Worm (Caenorhabditis elegans) whole organism, dauer: ENCODE measurements around the gene srg-1.

Source experiments
- unc-62 ChIP-seq: sonication (generic microtip); optimal IDR thresholded peaks from 2 replicates; lab custom pipeline; 2017; ENCODE audit warnings: missing biosample characterization, missing genetic modification reagents, missing genetic modification characterization

Gene srg-1

ce11 chrIII:6230870-6231269 is 27.3 kb downstream of the srg-1 start, which contains the start of gene esyt-2:
esyt-2 (minus strand) TSS chrIII:6230970.
- TF ChIP-seq unc-62, result no peak

- TF ChIP-seq unc-62, result no peak
Measured at ce11 chrIII:6221403-6221802, 36.8 kb downstream of the srg-1 start.

- no peak for TF ChIP-seq unc-62
Measured at ce11 chrIII:6216833-6217466, 41.2 kb downstream of the srg-1 start, which contains the start of gene hot-4. hot-4 (plus strand) TSS chrIII:6217416.

- no peak for TF ChIP-seq unc-62
Measured at ce11 chrIII:6215943-6216342, 42.2 kb downstream of the srg-1 start.

- TF ChIP-seq unc-62, result no peak
Measured at ce11 chrIII:6215476-6215875, 42.7 kb downstream of the srg-1 start, which contains the start of gene C23G10.11. C23G10.11 (minus strand) TSS chrIII:6215576.

ce11 chrIII:6213915-6214314 is 44.2 kb downstream of the srg-1 start, which contains the start of gene C23G10.10:
C23G10.10 (minus strand) TSS chrIII:6214015.
- no peak for TF ChIP-seq unc-62

- no peak for TF ChIP-seq unc-62
Measured at ce11 chrIII:6210215-6210822, 47.8 kb downstream of the srg-1 start.

- no peak for TF ChIP-seq unc-62
Measured at ce11 chrIII:6208984-6209383, 49.2 kb downstream of the srg-1 start, which contains the start of gene C23G10.1. C23G10.1 (plus strand) TSS chrIII:6209284.

ce11 chrIII:6207881-6208280 is 50.3 kb downstream of the srg-1 start, which contains the start of gene C23G10.2:
C23G10.2 (plus strand) TSS chrIII:6208064.
- TF ChIP-seq unc-62, result no peak

- TF ChIP-seq unc-62, result no peak
Measured at ce11 chrIII:6207046-6207445, 51.1 kb downstream of the srg-1 start.
